Worm (Caenorhabditis elegans) whole organism, L4 larva: ENCODE data around the gene K10D2.5.

Experiments
- T26A8.4 ChIP-seq: fragments of 200-800 bp; sonication (Bioruptor generic); IDR thresholded peaks from 2 replicates; pipeline ENCODE4 v1.3.6; 2022; ENCODE audit warnings: missing genetic modification characterization, missing compliant biosample characterization
- Y105C5A.15 ChIP-seq: fragments of 200-800 bp; sonication (Bioruptor generic); IDR thresholded peaks from 2 replicates; pipeline ENCODE4 v1.3.6; 2022; ENCODE audit warnings: missing genetic modification characterization, missing compliant biosample characterization
- Y48G9A.11 ChIP-seq: fragments of 200-800 bp; sonication (Bioruptor generic); IDR thresholded peaks from 2 replicates; pipeline ENCODE4 v1.3.6; 2022; ENCODE audit warnings: missing genetic modification reagents, missing genetic modification characterization, missing compliant biosample characterization
- Y5F2A.4 ChIP-seq: fragments of 200-800 bp; sonication (Bioruptor generic); optimal IDR thresholded peaks from 2 replicates; lab custom pipeline; 2018; ENCODE audit warnings: mild to moderate bottlenecking, missing genetic modification characterization, missing compliant biosample characterization
- Y75B8A.6 ChIP-seq: fragments of 200-800 bp; sonication (Bioruptor generic); IDR thresholded peaks from 2 replicates; pipeline ENCODE4 v1.3.6; 2022; ENCODE audit warnings: missing genetic modification reagents, missing genetic modification characterization, missing compliant biosample characterization
- ZK546.5 ChIP-seq, 2 experiments: sonication (generic microtip); optimal IDR thresholded peaks; 2 replicates each; lab custom pipeline; 2017; ENCODE audit warnings: missing biosample characterization in 2 of 2, missing genetic modification characterization in 2 of 2
- aha-1 ChIP-seq: fragments of 150-350 bp; peaks from one replicate; lab custom pipeline; 2014; ENCODE audit warnings: missing biosample characterization, missing genetic modification characterization
- ceh-20 ChIP-seq: fragments of 200-800 bp; sonication (Bioruptor generic); IDR thresholded peaks from 2 replicates; pipeline ENCODE4 v1.3.6; 2022; ENCODE audit warnings: missing genetic modification reagents, missing genetic modification characterization, missing compliant biosample characterization
- ceh-44 ChIP-seq: fragments of 200-800 bp; sonication (Bioruptor generic); IDR thresholded peaks from 2 replicates; pipeline ENCODE4 v1.3.6; 2022; ENCODE audit warnings: missing genetic modification reagents, missing genetic modification characterization, missing compliant biosample characterization
- ceh-82 ChIP-seq: sonication (generic microtip); optimal IDR thresholded peaks from 2 replicates; lab custom pipeline; 2017; ENCODE audit warnings: missing biosample characterization, missing genetic modification characterization
- ctbp-1 ChIP-seq: fragments of 200-800 bp; sonication (Bioruptor generic); IDR thresholded peaks from 2 replicates; pipeline ENCODE4 v1.3.6; 2022; ENCODE audit warnings: missing genetic modification reagents, missing genetic modification characterization, missing compliant biosample characterization
- daf-8 ChIP-seq: fragments of 200-800 bp; sonication (Bioruptor generic); IDR thresholded peaks from 2 replicates; pipeline ENCODE4 v1.3.6; 2022; ENCODE audit warnings: missing genetic modification characterization, missing compliant biosample characterization
- dmd-6 ChIP-seq: fragments of 200-800 bp; sonication (Bioruptor generic); IDR thresholded peaks from 2 replicates; pipeline ENCODE4 v1.3.6; 2022; ENCODE audit warnings: missing genetic modification reagents, missing genetic modification characterization, missing compliant biosample characterization
- dmd-8 ChIP-seq: fragments of 200-800 bp; sonication (Bioruptor generic); IDR thresholded peaks from 2 replicates; pipeline ENCODE4 v1.3.6; 2022; ENCODE audit warnings: missing genetic modification characterization, missing compliant biosample characterization
- dpl-1 ChIP-seq: fragments of 150-350 bp; optimal IDR thresholded peaks from 2 replicates; lab custom pipeline; 2014; ENCODE audit warnings: missing biosample characterization, missing genetic modification reagents, missing genetic modification characterization
- fkh-10 ChIP-seq: fragments of 150-350 bp; optimal IDR thresholded peaks from 2 replicates; lab custom pipeline; 2014; ENCODE audit warnings: missing biosample characterization, missing genetic modification reagents, missing genetic modification characterization
- fos-1 ChIP-seq: fragments of 150-350 bp; optimal IDR thresholded peaks from 2 replicates; lab custom pipeline; 2014; ENCODE audit warnings: missing biosample characterization, missing genetic modification characterization
- hif-1 ChIP-seq, 2 experiments: sonication (generic microtip); optimal IDR thresholded peaks; 2 replicates each; lab custom pipeline; 2016 to 2017; ENCODE audit warnings: missing compliant biosample characterization in 2 of 2, missing genetic modification characterization in 2 of 2, missing genetic modification reagents in 2 of 2, missing genotype in 2 of 2, mild to moderate bottlenecking in 1 of 2
- hlh-11 ChIP-seq: fragments of 200-800 bp; sonication (Bioruptor generic); optimal IDR thresholded peaks from 2 replicates; lab custom pipeline; 2018; ENCODE audit warnings: mild to moderate bottlenecking, missing genetic modification characterization, missing compliant biosample characterization
- hlh-30 ChIP-seq: sonication (generic microtip); optimal IDR thresholded peaks from 2 replicates; lab custom pipeline; 2017; ENCODE audit warnings: antibody characterized with exemption, mild to moderate bottlenecking, missing genetic modification characterization, missing compliant biosample characterization; ENCODE audit not compliant: insufficient read depth
- hmg-1.1 ChIP-seq: fragments of 200-800 bp; sonication (Bioruptor generic); IDR thresholded peaks from 2 replicates; pipeline ENCODE4 v1.3.6; 2022; ENCODE audit warnings: missing genetic modification reagents, missing genetic modification characterization, missing compliant biosample characterization
- lin-1 ChIP-seq: fragments of 200-800 bp; sonication (Bioruptor generic); IDR thresholded peaks from 2 replicates; pipeline ENCODE4 v1.3.6; 2022; ENCODE audit warnings: missing genetic modification reagents, missing genetic modification characterization, missing compliant biosample characterization
- lin-13 ChIP-seq: fragments of 150-350 bp; optimal IDR thresholded peaks from 2 replicates; lab custom pipeline; 2014; ENCODE audit warnings: missing biosample characterization, missing genetic modification reagents, missing genetic modification characterization
- lir-3 ChIP-seq: sonication (generic microtip); optimal IDR thresholded peaks from 2 replicates; lab custom pipeline; 2016; ENCODE audit warnings: mild to moderate bottlenecking, missing genetic modification characterization, missing compliant biosample characterization
- mdl-1 ChIP-seq, 2 experiments: fragments of 150-350 bp in 1 of 2; sonication (generic microtip) in 1 of 2; optimal IDR thresholded peaks; 2 replicates each; lab custom pipeline; 2014 to 2017; ENCODE audit warnings: missing biosample characterization in 2 of 2, missing genetic modification characterization in 2 of 2
- mep-1 ChIP-seq: fragments of 150-350 bp; sonication (generic microtip); optimal IDR thresholded peaks from 3 replicates; lab custom pipeline; 2014; ENCODE audit warnings: missing biosample characterization, missing genetic modification characterization
- mes-2 ChIP-seq: sonication (generic microtip); optimal IDR thresholded peaks from 2 replicates; lab custom pipeline; 2016; ENCODE audit warnings: missing genotype, mild to moderate bottlenecking, missing genetic modification characterization, missing compliant biosample characterization; ENCODE audit not compliant: poor library complexity, severe bottlenecking
- mxl-2 ChIP-seq: fragments of 200-800 bp; sonication (Bioruptor generic); conservative IDR thresholded peaks from 2 replicates; pipeline ENCODE4 v1.3.6; 2022; ENCODE audit warnings: missing genetic modification reagents, missing genetic modification characterization, missing compliant biosample characterization
- mxl-3 ChIP-seq: fragments of 200-800 bp; sonication (Bioruptor generic); optimal IDR thresholded peaks from 2 replicates; lab custom pipeline; 2018; ENCODE audit warnings: mild to moderate bottlenecking, missing genetic modification characterization, missing compliant biosample characterization
- nhr-102 ChIP-seq: sonication (generic microtip); optimal IDR thresholded peaks from 2 replicates; lab custom pipeline; 2016; ENCODE audit warnings: mild to moderate bottlenecking, missing genetic modification characterization, moderate library complexity, missing compliant biosample characterization
- nhr-25 ChIP-seq: sonication (generic microtip); optimal IDR thresholded peaks from 2 replicates; lab custom pipeline; 2017; ENCODE audit warnings: missing genetic modification characterization, mild to moderate bottlenecking, missing compliant biosample characterization, antibody characterized with exemption, moderate library complexity, borderline replicate concordance; ENCODE audit not compliant: insufficient read depth
- nhr-28 ChIP-seq: fragments of 150-350 bp; optimal IDR thresholded peaks from 2 replicates; lab custom pipeline; 2014; ENCODE audit warnings: missing biosample characterization, missing genetic modification characterization
- nhr-42 ChIP-seq: fragments of 200-800 bp; sonication (Bioruptor generic); IDR thresholded peaks from 2 replicates; pipeline ENCODE4 v1.3.6; 2022; ENCODE audit warnings: missing genetic modification characterization, missing compliant biosample characterization
- nhr-48 ChIP-seq: sonication (generic microtip); optimal IDR thresholded peaks from 2 replicates; lab custom pipeline; 2016; ENCODE audit warnings: mild to moderate bottlenecking, missing genetic modification characterization, missing compliant biosample characterization
- nhr-6 ChIP-seq: fragments of 150-350 bp; optimal IDR thresholded peaks from 2 replicates; lab custom pipeline; 2014; ENCODE audit warnings: missing biosample characterization, missing genetic modification characterization
- nhr-77 ChIP-seq: fragments of 150-350 bp; optimal IDR thresholded peaks from 2 replicates; lab custom pipeline; 2014; ENCODE audit warnings: missing biosample characterization, missing genetic modification characterization
- pha-4 ChIP-seq, 2 experiments: fragments of 150-350 bp in 1 of 2; fragments of 200-800 bp in 1 of 2; sonication (Bioruptor generic) in 1 of 2; IDR thresholded peaks in 1 of 2; optimal IDR thresholded peaks in 1 of 2; 2 replicates each; pipeline versions ENCODE4 v1.3.6 to Lab custom; 2014 to 2022; ENCODE audit warnings: missing genetic modification characterization in 2 of 2, missing genetic modification reagents in 2 of 2, missing biosample characterization in 1 of 2, missing compliant biosample characterization in 1 of 2
- php-3 ChIP-seq: fragments of 200-800 bp; sonication (Bioruptor generic); IDR thresholded peaks from 2 replicates; pipeline ENCODE4 v1.3.6; 2022; ENCODE audit warnings: missing genetic modification reagents, missing genetic modification characterization, missing compliant biosample characterization
- snpc-1.2 ChIP-seq: fragments of 200-800 bp; sonication (Bioruptor generic); IDR thresholded peaks from 2 replicates; pipeline ENCODE4 v1.3.6; 2022; ENCODE audit warnings: missing genetic modification reagents, missing genetic modification characterization, missing compliant biosample characterization
- spr-1 ChIP-seq: sonication (generic microtip); optimal IDR thresholded peaks from 2 replicates; lab custom pipeline; 2016; ENCODE audit warnings: mild to moderate bottlenecking, missing genetic modification characterization, missing compliant biosample characterization
- tag-97 ChIP-seq: fragments of 200-800 bp; sonication (Bioruptor generic); IDR thresholded peaks from 2 replicates; pipeline ENCODE4 v1.3.6; 2022; ENCODE audit warnings: missing genetic modification characterization, missing compliant biosample characterization
- unc-130 ChIP-seq: sonication (generic microtip); optimal IDR thresholded peaks from 2 replicates; lab custom pipeline; 2016; ENCODE audit warnings: missing genetic modification reagents, missing genetic modification characterization, missing compliant biosample characterization
- vab-7 ChIP-seq: fragments of 200-800 bp; sonication (Bioruptor generic); IDR thresholded peaks from 2 replicates; pipeline ENCODE4 v1.3.6; 2022; ENCODE audit warnings: missing genetic modification reagents, missing genetic modification characterization, missing compliant biosample characterization
- zfp-2 ChIP-seq: sonication (generic microtip); optimal IDR thresholded peaks from 2 replicates; lab custom pipeline; 2016; ENCODE audit warnings: mild to moderate bottlenecking, missing genetic modification characterization, missing compliant biosample characterization
- zfp-3 ChIP-seq: fragments of 200-800 bp; sonication (Bioruptor generic); conservative IDR thresholded peaks from 2 replicates; pipeline ENCODE4 v1.3.6; 2022; ENCODE audit warnings: missing genetic modification reagents, missing genetic modification characterization, missing compliant biosample characterization
- zip-11 ChIP-seq: fragments of 200-800 bp; sonication (Bioruptor generic); IDR thresholded peaks from 2 replicates; pipeline ENCODE4 v1.3.6; 2022; ENCODE audit warnings: missing genetic modification characterization, missing compliant biosample characterization
- ztf-7 ChIP-seq: fragments of 150-350 bp; optimal IDR thresholded peaks from 2 replicates; lab custom pipeline; 2014; ENCODE audit warnings: missing biosample characterization, missing genetic modification characterization

The K10D2.5 gene

ce11 chrIII:5201267-5201666, 28.7 kb downstream of the K10D2.5 start (continued):
- TF ChIP-seq mes-2 (tag; lab: Kevin White, UChicago): no peak
- peak; percentile 67 for TF ChIP-seq nhr-48 (tag; lab: Kevin White, UChicago)
- no peak for TF ChIP-seq Y5F2A.4 (GFP tag; lab: Kevin White, UChicago)
- TF ChIP-seq nhr-102 (tag; lab: Kevin White, UChicago): peak; percentile 79
- TF ChIP-seq nhr-25 (tag; lab: Kevin White, UChicago): no peak
- peak; percentile 22 for TF ChIP-seq dpl-1 (GFP tag; lab: Kevin White, UChicago)
- peak; percentile 93 for TF ChIP-seq dmd-6 (GFP tag; lab: Robert Waterston, UW)
- TF ChIP-seq hlh-11 (tag; lab: Kevin White, UChicago): peak; percentile 86

DNA sequence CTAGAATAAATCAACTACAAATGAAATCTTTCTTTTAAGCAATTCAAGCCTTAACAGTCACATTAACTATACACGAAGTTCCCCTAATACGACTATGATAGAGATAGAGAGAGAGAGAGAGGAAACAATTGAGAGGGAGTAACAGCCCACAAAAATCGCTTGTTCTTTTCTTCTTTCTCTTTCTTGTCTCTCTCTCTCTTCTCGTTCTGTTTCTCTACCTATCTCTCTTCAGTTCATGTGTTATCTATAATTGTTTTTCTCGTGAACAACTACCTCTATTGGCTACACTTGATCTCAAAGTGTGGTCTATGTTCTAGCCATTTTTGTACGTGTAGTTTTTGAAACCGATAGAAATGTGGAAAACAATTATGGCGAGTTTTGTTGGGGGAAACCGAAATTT, 30.1 kb downstream of the K10D2.5 start:
- TF ChIP-seq mdl-1 (tag; optimal IDR thresholded peaks at IDR 0.05; lab: Kevin White, UChicago) (peak in 1 of 2 experiments; percentile 75), fkh-10 (GFP tag; lab: Kevin White, UChicago) (no peak), ctbp-1 (GFP tag; lab: Robert Waterston, UW) (no peak), hlh-30 (tag; lab: Kevin White, UChicago) (peak; percentile 80), hlh-11 (tag; lab: Kevin White, UChicago) (peak; percentile 83), nhr-102 (tag; lab: Kevin White, UChicago) (peak; percentile 71), dpl-1 (GFP tag; lab: Kevin White, UChicago) (peak; percentile 13), nhr-42 (no peak), ztf-7 (peak; percentile 25), mes-2 (tag; lab: Kevin White, UChicago) (peak; percentile 35), mep-1 (tag; lab: Kevin White, UChicago) (peak; percentile 79), nhr-6 (peak; percentile 78), snpc-1.2 (GFP tag; lab: Robert Waterston, UW) (no peak), lin-1 (GFP tag; lab: Robert Waterston, UW) (no peak), nhr-28 (peak; percentile 100), vab-7 (GFP tag; lab: Robert Waterston, UW) (no peak), zip-11 (GFP tag; lab: Robert Waterston, UW) (no peak), daf-8 (GFP tag; lab: Robert Waterston, UW) (no peak), Y48G9A.11 (GFP tag; lab: Robert Waterston, UW) (no peak), ceh-20 (no peak), fos-1 (no peak), php-3 (GFP tag; lab: Robert Waterston, UW) (no peak), spr-1 (tag; lab: Kevin White, UChicago) (no peak), dmd-8 (GFP tag; lab: Robert Waterston, UW) (no peak), unc-130 (GFP tag; lab: Kevin White, UChicago) (no peak), ceh-82 (tag; lab: Kevin White, UChicago) (no peak), mxl-2 (no peak), lin-13 (no peak), aha-1 (tag; lab: Kevin White, UChicago) (peak; percentile 64), Y105C5A.15 (GFP tag; lab: Robert Waterston, UW) (no peak), nhr-25 (tag; lab: Kevin White, UChicago) (peak; percentile 59), hif-1 (tag; optimal IDR thresholded peaks at IDR 0.05; lab: Kevin White, UChicago) (peak in 1 of 2 experiments; percentile 78), zfp-2 (tag; lab: Kevin White, UChicago) (no peak), mxl-3 (GFP tag; lab: Kevin White, UChicago) (peak; percentile 10), lir-3 (no peak), ceh-44 (GFP tag; lab: Robert Waterston, UW) (no peak), hmg-1.1 (0 out of 2 replicates have a peak, but pooled peaks have one; percentile 38), ZK546.5 (tag; optimal IDR thresholded peaks at IDR 0.05; lab: Kevin White, UChicago) (no peak), zfp-3 (no peak), nhr-77 (tag; lab: Kevin White, UChicago) (peak; percentile 97), pha-4 (GFP tag; IDR thresholded peaks at IDR 0.05; lab: Robert Waterston, UW) (0 out of 2 replicates have a peak, but pooled peaks have one; percentile 18), pha-4 (tag; optimal IDR thresholded peaks at IDR 0.05; lab: Kevin White, UChicago) (no peak), tag-97 (GFP tag; lab: Robert Waterston, UW) (no peak), T26A8.4 (no peak), Y75B8A.6 (GFP tag; lab: Robert Waterston, UW) (no peak)
